Worm (Caenorhabditis elegans) whole organism, L1 larva: ENCODE data around the gene sdz-15.

ENCODE experiments used
- C16A3.4 ChIP-seq: fragments of 150-350 bp; optimal IDR thresholded peaks from 2 replicates; lab custom pipeline; 2014; ENCODE audit warnings: missing biosample characterization, missing genetic modification characterization
- blmp-1 ChIP-seq: fragments of 150-350 bp; optimal IDR thresholded peaks from 2 replicates; lab custom pipeline; 2014; ENCODE audit warnings: missing biosample characterization, missing genetic modification characterization
- ceh-63 ChIP-seq: fragments of 200-800 bp; sonication (Bioruptor generic); optimal IDR thresholded peaks from 2 replicates; lab custom pipeline; 2018; ENCODE audit warnings: mild to moderate bottlenecking, missing genetic modification characterization, missing compliant biosample characterization
- ces-1 ChIP-seq: fragments of 150-350 bp; optimal IDR thresholded peaks from 2 replicates; lab custom pipeline; 2014; ENCODE audit warnings: missing biosample characterization, missing genetic modification reagents, missing genetic modification characterization
- efl-3 ChIP-seq: fragments of 200-800 bp; sonication (Bioruptor generic); optimal IDR thresholded peaks from 2 replicates; lab custom pipeline; 2018; ENCODE audit warnings: mild to moderate bottlenecking, missing genetic modification characterization, missing compliant biosample characterization
- lin-35 ChIP-seq, 2 experiments: fragments of 150-350 bp; optimal IDR thresholded peaks; 2 replicates each; lab custom pipeline; 2014; ENCODE audit warnings: missing biosample characterization in 2 of 2, missing genetic modification characterization in 2 of 2, missing genetic modification reagents in 2 of 2
- mep-1 ChIP-seq: fragments of 150-350 bp; optimal IDR thresholded peaks from 2 replicates; lab custom pipeline; 2014; ENCODE audit warnings: missing biosample characterization, missing genetic modification characterization
- nhr-77 ChIP-seq: fragments of 150-350 bp; optimal IDR thresholded peaks from 2 replicates; lab custom pipeline; 2014; ENCODE audit warnings: missing biosample characterization, missing genetic modification characterization
- pag-3 ChIP-seq: sonication (generic microtip); optimal IDR thresholded peaks from 2 replicates; lab custom pipeline; 2017; ENCODE audit warnings: missing genetic modification characterization, mild to moderate bottlenecking, missing compliant biosample characterization, antibody characterized with exemption, borderline replicate concordance; ENCODE audit not compliant: insufficient read depth
- pqm-1 ChIP-seq: sonication (generic microtip); optimal IDR thresholded peaks from 3 replicates; lab custom pipeline; 2017; ENCODE audit warnings: missing biosample characterization, missing genetic modification characterization
- snpc-4 ChIP-seq: fragments of 150-350 bp; optimal IDR thresholded peaks from 2 replicates; lab custom pipeline; 2014; ENCODE audit warnings: missing biosample characterization, missing genetic modification characterization
- snu-23 ChIP-seq: sonication (generic microtip); optimal IDR thresholded peaks from 2 replicates; lab custom pipeline; 2016; ENCODE audit warnings: missing genetic modification characterization, missing compliant biosample characterization
- sup-37 ChIP-seq: fragments of 200-800 bp; sonication (Bioruptor generic); optimal IDR thresholded peaks from 2 replicates; lab custom pipeline; 2018; ENCODE audit warnings: mild to moderate bottlenecking, missing genetic modification characterization, missing compliant biosample characterization
- tlp-1 ChIP-seq: fragments of 150-350 bp; optimal IDR thresholded peaks from 2 replicates; lab custom pipeline; 2014; ENCODE audit warnings: missing biosample characterization, missing genetic modification characterization

Gene sdz-15

DNA sequence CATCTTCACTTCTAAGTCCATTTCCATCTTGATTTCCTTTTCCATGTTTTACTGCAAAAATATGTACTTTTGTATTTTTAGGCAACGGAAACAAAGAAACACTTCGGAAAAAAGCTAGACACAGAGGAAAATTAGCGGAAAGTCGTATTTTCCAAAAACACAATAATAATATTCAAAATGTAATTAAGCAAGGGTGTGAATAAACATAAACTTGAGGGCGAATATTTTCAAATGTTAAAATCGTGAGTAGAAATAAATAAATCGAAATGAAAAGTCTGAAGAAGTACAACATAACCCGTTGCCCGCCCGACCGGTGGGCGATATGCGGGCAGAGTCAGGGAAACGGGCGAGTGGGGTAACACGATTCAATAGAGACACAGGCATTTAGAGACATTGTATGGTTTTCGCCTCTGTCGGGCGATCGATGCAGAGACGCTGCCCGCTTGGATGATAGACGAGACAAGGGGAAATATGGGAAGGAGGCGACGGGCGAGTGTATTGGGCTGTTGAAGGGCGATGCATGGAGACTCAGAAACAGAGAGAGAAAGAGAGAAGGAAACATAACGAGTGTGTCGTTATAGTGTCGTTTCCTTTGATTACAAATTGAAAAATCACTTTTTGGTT, 38.8 kb downstream of the sdz-15 start, which contains the start of gene C09E7.4 (continued):
- TF ChIP-seq mep-1 (tag; lab: Kevin White, UChicago) (peak; percentile 49), ces-1 (no peak), lin-35 (GFP tag; optimal IDR thresholded peaks at IDR 0.05; lab: Kevin White, UChicago) (peak in 1 of 2 experiments; percentile 28), snpc-4 (tag; lab: Kevin White, UChicago) (no peak), C16A3.4 (tag; lab: Kevin White, UChicago) (no peak), efl-3 (GFP tag; lab: Kevin White, UChicago) (no peak), pqm-1 (no peak), ceh-63 (GFP tag; lab: Kevin White, UChicago) (no peak), nhr-77 (tag; lab: Kevin White, UChicago) (no peak), blmp-1 (tag; lab: Kevin White, UChicago) (peak; percentile 0), tlp-1 (no peak), snu-23 (GFP tag; lab: Kevin White, UChicago) (peak; percentile 46), pag-3 (no peak), sup-37 (GFP tag; lab: Kevin White, UChicago) (no peak)
